Fruit fly (Drosophila melanogaster): ENCODE measurements around the gene RabX6.

Gene RabX6

dm6 chr3L:687858-688257, 2.5 kb upstream of the RabX6 start, which contains the start of gene hiro:
Gene hiro (minus strand): TSS chr3L:687958.
- TF ChIP-seq Myc (optimal IDR thresholded peaks at IDR 0.05): no peak
- TF ChIP-seq h (optimal IDR thresholded peaks at IDR 0.05): no peak
- no peak for TF ChIP-seq insv (optimal IDR thresholded peaks at IDR 0.05)
- no peak for TF ChIP-seq psq (optimal IDR thresholded peaks at IDR 0.05)
- no peak for TF ChIP-seq ttk (optimal IDR thresholded peaks at IDR 0.05)

dm6 chr3L:692699-693098, 2.4 kb downstream of the RabX6 start, which contains the start of gene Vti1a:
Gene Vti1a (minus strand): TSS chr3L:692919.
- TF ChIP-seq insv (optimal IDR thresholded peaks at IDR 0.05) (no peak), h (optimal IDR thresholded peaks at IDR 0.05) (no peak), ttk (optimal IDR thresholded peaks at IDR 0.05) (no peak), psq (optimal IDR thresholded peaks at IDR 0.05) (no peak), Sin3A (optimal IDR thresholded peaks at IDR 0.05) (no peak), Myc (optimal IDR thresholded peaks at IDR 0.05) (no peak)

dm6 chr3L:695510-695909, 5.2 kb downstream of the RabX6 start:
- TF ChIP-seq psq (optimal IDR thresholded peaks at IDR 0.05) (no peak), insv (optimal IDR thresholded peaks at IDR 0.05) (no peak), ttk (optimal IDR thresholded peaks at IDR 0.05) (no peak), Sin3A (optimal IDR thresholded peaks at IDR 0.05) (no peak), h (optimal IDR thresholded peaks at IDR 0.05) (no peak), Myc (optimal IDR thresholded peaks at IDR 0.05) (no peak)

- no peak for TF ChIP-seq ttk (optimal IDR thresholded peaks at IDR 0.05)
- no peak for TF ChIP-seq h (optimal IDR thresholded peaks at IDR 0.05)
- TF ChIP-seq Myc (optimal IDR thresholded peaks at IDR 0.05): no peak
- TF ChIP-seq psq (optimal IDR thresholded peaks at IDR 0.05): no peak
- no peak for TF ChIP-seq Sin3A (optimal IDR thresholded peaks at IDR 0.05)
- TF ChIP-seq insv (optimal IDR thresholded peaks at IDR 0.05): no peak
Measured at dm6 chr3L:696404-697054, 6.2 kb downstream of the RabX6 start.

- TF ChIP-seq psq (optimal IDR thresholded peaks at IDR 0.05) (no peak), ttk (optimal IDR thresholded peaks at IDR 0.05) (no peak), Sin3A (optimal IDR thresholded peaks at IDR 0.05) (no peak), Myc (optimal IDR thresholded peaks at IDR 0.05) (no peak), h (optimal IDR thresholded peaks at IDR 0.05) (no peak), insv (optimal IDR thresholded peaks at IDR 0.05) (no peak)
Measured at dm6 chr3L:697055-697427, 6.7 kb downstream of the RabX6 start.

- TF ChIP-seq h (optimal IDR thresholded peaks at IDR 0.05) (no peak), insv (optimal IDR thresholded peaks at IDR 0.05) (no peak), psq (optimal IDR thresholded peaks at IDR 0.05) (no peak), Sin3A (optimal IDR thresholded peaks at IDR 0.05) (no peak)
Measured at dm6 chr3L:697724-698123, 7.4 kb downstream of the RabX6 start.

- TF ChIP-seq ttk (optimal IDR thresholded peaks at IDR 0.05): no peak
- TF ChIP-seq Myc (optimal IDR thresholded peaks at IDR 0.05): no peak
- no peak for TF ChIP-seq h (optimal IDR thresholded peaks at IDR 0.05)
- TF ChIP-seq psq (optimal IDR thresholded peaks at IDR 0.05): no peak
- TF ChIP-seq insv (optimal IDR thresholded peaks at IDR 0.05): no peak
- TF ChIP-seq Sin3A (optimal IDR thresholded peaks at IDR 0.05): no peak
Measured at dm6 chr3L:698748-699367, 8.5 kb downstream of the RabX6 start, which contains the start of gene CG13894. Gene CG13894 (minus strand): TSS chr3L:699144.

- TF ChIP-seq psq (optimal IDR thresholded peaks at IDR 0.05): no peak
- TF ChIP-seq h (optimal IDR thresholded peaks at IDR 0.05): no peak
- no peak for TF ChIP-seq ttk (optimal IDR thresholded peaks at IDR 0.05)
- TF ChIP-seq insv (optimal IDR thresholded peaks at IDR 0.05): no peak
- no peak for TF ChIP-seq Myc (optimal IDR thresholded peaks at IDR 0.05)
- TF ChIP-seq Sin3A (optimal IDR thresholded peaks at IDR 0.05): no peak
Measured at dm6 chr3L:699368-700150, 9.2 kb downstream of the RabX6 start.

- TF ChIP-seq psq (optimal IDR thresholded peaks at IDR 0.05) (no peak), h (optimal IDR thresholded peaks at IDR 0.05) (no peak), ttk (optimal IDR thresholded peaks at IDR 0.05) (no peak), Sin3A (optimal IDR thresholded peaks at IDR 0.05) (no peak), Myc (optimal IDR thresholded peaks at IDR 0.05) (no peak), insv (optimal IDR thresholded peaks at IDR 0.05) (no peak)
Measured at dm6 chr3L:700160-700917, 10.0 kb downstream of the RabX6 start.

dm6 chr3L:701798-702635, 11.7 kb downstream of the RabX6 start:
- no peak for TF ChIP-seq insv (optimal IDR thresholded peaks at IDR 0.05)
- TF ChIP-seq ttk (optimal IDR thresholded peaks at IDR 0.05): no peak
- no peak for TF ChIP-seq psq (optimal IDR thresholded peaks at IDR 0.05)
- no peak for TF ChIP-seq Sin3A (optimal IDR thresholded peaks at IDR 0.05)
- TF ChIP-seq h (optimal IDR thresholded peaks at IDR 0.05): no peak
- no peak for TF ChIP-seq Myc (optimal IDR thresholded peaks at IDR 0.05)
